Worm (Caenorhabditis elegans): ENCODE results near the gene Y41C4A.21.

Y41C4A.21 gene

ce11 chrIII:11703776-11704093 lies 28.4 kb upstream of the Y41C4A.21 start, which contains the start of gene col-95:
Gene col-95 (plus strand): TSS chrIII:11703994.
- TF ChIP-seq nhr-77 (tag; optimal IDR thresholded peaks at IDR 0.05) = no peak
- no peak for TF ChIP-seq nhr-237 (tag; optimal IDR thresholded peaks at IDR 0.05)
- no peak for TF ChIP-seq nhr-12 (tag; optimal IDR thresholded peaks at IDR 0.05)
- no peak for TF ChIP-seq crh-2 (tag; optimal IDR thresholded peaks at IDR 0.05)
- TF ChIP-seq nhr-23 (tag; optimal IDR thresholded peaks at IDR 0.05) = no peak
- TF ChIP-seq nhr-25 (tag; optimal IDR thresholded peaks at IDR 0.05) = no peak
- TF ChIP-seq aly-2 (tag; optimal IDR thresholded peaks at IDR 0.05) = no peak
- no peak for TF ChIP-seq F13H6.1 (tag; optimal IDR thresholded peaks at IDR 0.05)
- TF ChIP-seq Y55F3AM.14 (GFP tag; optimal IDR thresholded peaks at IDR 0.05) = no peak
- no peak for TF ChIP-seq sma-9 (GFP tag; optimal IDR thresholded peaks at IDR 0.05)
- TF ChIP-seq sma-9 (tag; optimal IDR thresholded peaks at IDR 0.05) = no peak
- TF ChIP-seq elt-1 (tag; optimal IDR thresholded peaks at IDR 0.05) = no peak
- no peak for TF ChIP-seq nhr-21 (tag; optimal IDR thresholded peaks at IDR 0.05)
- no peak for TF ChIP-seq mdl-1 (tag; optimal IDR thresholded peaks at IDR 0.05)
- no peak for TF ChIP-seq ztf-4 (tag; optimal IDR thresholded peaks at IDR 0.05)
- no peak for TF ChIP-seq skn-1 (tag; optimal IDR thresholded peaks at IDR 0.05)
- no peak for TF ChIP-seq fos-1 (tag; optimal IDR thresholded peaks at IDR 0.05)

- TF ChIP-seq mbf-1 (tag; optimal IDR thresholded peaks at IDR 0.05) (no peak), lin-39 (tag; optimal IDR thresholded peaks at IDR 0.05) (no peak), crh-2 (tag; optimal IDR thresholded peaks at IDR 0.05) (no peak), ztf-4 (tag; optimal IDR thresholded peaks at IDR 0.05) (no peak), nhr-21 (tag; optimal IDR thresholded peaks at IDR 0.05) (no peak), skn-1 (tag; optimal IDR thresholded peaks at IDR 0.05) (no peak), ztf-11 (tag; optimal IDR thresholded peaks at IDR 0.05) (no peak), C34F6.9 (tag; optimal IDR thresholded peaks at IDR 0.05) (no peak), sma-3 (GFP tag; optimal IDR thresholded peaks at IDR 0.05) (no peak)
Measured at ce11 chrIII:11704377-11704978, 27.7 kb upstream of the Y41C4A.21 start.

ce11 chrIII:11705930-11706329 lies 26.2 kb upstream of the Y41C4A.21 start:
- no peak for TF ChIP-seq snpc-4 (tag; optimal IDR thresholded peaks at IDR 0.05)
- TF ChIP-seq nhr-237 (tag; optimal IDR thresholded peaks at IDR 0.05) = no peak
- no peak for TF ChIP-seq sem-4 (tag; optimal IDR thresholded peaks at IDR 0.05)
- TF ChIP-seq peb-1 (tag; optimal IDR thresholded peaks at IDR 0.05) = no peak
- no peak for TF ChIP-seq nhr-6 (tag; optimal IDR thresholded peaks at IDR 0.05)
- no peak for TF ChIP-seq ceh-82 (tag; optimal IDR thresholded peaks at IDR 0.05)
- no peak for TF ChIP-seq mab-5 (tag; optimal IDR thresholded peaks at IDR 0.05)
- TF ChIP-seq unc-39 (tag; optimal IDR thresholded peaks at IDR 0.05) = no peak
- TF ChIP-seq ztf-1 (GFP tag; conservative IDR thresholded peaks at IDR 0.05) = no peak
- TF ChIP-seq lin-11 (tag; optimal IDR thresholded peaks at IDR 0.05) = no peak

- TF ChIP-seq egl-27 (tag; optimal IDR thresholded peaks at IDR 0.05) (peak; percentile 49), snpc-4 (tag; optimal IDR thresholded peaks at IDR 0.05) (no peak)
Measured at ce11 chrIII:11706665-11707064, 25.5 kb upstream of the Y41C4A.21 start, which contains the start of gene col-96. Gene col-96 (minus strand): TSS chrIII:11706765.

ce11 chrIII:11708722-11709121 lies 23.4 kb upstream of the Y41C4A.21 start, which contains the start of gene Y41C4A.8:
Gene Y41C4A.8 (minus strand): TSS chrIII:11708822.
- no peak for TF ChIP-seq crh-2 (tag; optimal IDR thresholded peaks at IDR 0.05)
- no peak for TF ChIP-seq R02D3.7 (tag; optimal IDR thresholded peaks at IDR 0.05)
- TF ChIP-seq ztf-4 (tag; optimal IDR thresholded peaks at IDR 0.05) = no peak
- TF ChIP-seq lin-11 (tag; optimal IDR thresholded peaks at IDR 0.05) = no peak
- TF ChIP-seq ceh-16 (tag; optimal IDR thresholded peaks at IDR 0.05) = no peak
- no peak for TF ChIP-seq mdl-1 (tag; optimal IDR thresholded peaks at IDR 0.05)
- no peak for TF ChIP-seq ama-1 (optimal IDR thresholded peaks at IDR 0.05)
- TF ChIP-seq ztf-11 (tag; optimal IDR thresholded peaks at IDR 0.05) = no peak
- no peak for TF ChIP-seq nhr-23 (tag; optimal IDR thresholded peaks at IDR 0.05)
- no peak for TF ChIP-seq blmp-1 (tag; optimal IDR thresholded peaks at IDR 0.05; ENCODE audit: insufficient read depth)
- TF ChIP-seq unc-62 (GFP tag; optimal IDR thresholded peaks at IDR 0.05) = no peak
- TF ChIP-seq elt-3 (tag; optimal IDR thresholded peaks at IDR 0.05) = no peak
- TF ChIP-seq Y55F3AM.14 (GFP tag; optimal IDR thresholded peaks at IDR 0.05) = no peak
- no peak for TF ChIP-seq nhr-77 (tag; optimal IDR thresholded peaks at IDR 0.05)
- TF ChIP-seq peb-1 (tag; optimal IDR thresholded peaks at IDR 0.05) = no peak
- no peak for TF ChIP-seq nhr-10 (tag; optimal IDR thresholded peaks at IDR 0.05)
- no peak for TF ChIP-seq C34F6.9 (tag; optimal IDR thresholded peaks at IDR 0.05)
- TF ChIP-seq skn-1 (tag; optimal IDR thresholded peaks at IDR 0.05) = no peak
